Fruit fly (Drosophila melanogaster) whole organism, embryonic: Measurements from ENCODE around the gene Eip75B.
A peak's percentile ranks its signal among the peaks of the same experiment; 100 is the strongest.

ENCODE experiments used
- Bgb ChIP-seq: fragments of 200-800 bp; sonication (Bioruptor generic); IDR thresholded peaks from 2 replicates; pipeline ENCODE4 v1.3.6; 2022; ENCODE audit warnings: missing biosample characterization, missing genetic modification characterization; ENCODE audit not compliant: partially characterized antibody
- BtbVII ChIP-seq: fragments of 200-800 bp; sonication (Bioruptor generic); optimal IDR thresholded peaks from 3 replicates; lab custom pipeline; 2017; ENCODE audit warnings: missing biosample characterization, mild to moderate bottlenecking, missing genetic modification characterization
- Bteb2 ChIP-seq: fragments of 200-800 bp; sonication (Bioruptor generic); optimal IDR thresholded peaks from 2 replicates; lab custom pipeline; 2016; ENCODE audit warnings: missing biosample characterization, missing genetic modification characterization
- CG10267 ChIP-seq: fragments of 200-800 bp; sonication (Bioruptor generic); optimal IDR thresholded peaks from 2 replicates; lab custom pipeline; 2018; ENCODE audit warnings: missing biosample characterization, mild to moderate bottlenecking, missing genetic modification characterization, moderate library complexity
- CG10366 ChIP-seq: fragments of 200-800 bp; sonication (Bioruptor generic); IDR thresholded peaks from 2 replicates; pipeline ENCODE4 v1.3.6; 2022; ENCODE audit warnings: missing biosample characterization, missing genetic modification characterization
- CG12236 ChIP-seq: fragments of 200-800 bp; sonication (Bioruptor generic); optimal IDR thresholded peaks from 2 replicates; lab custom pipeline; 2016; ENCODE audit warnings: missing biosample characterization, missing genetic modification characterization
- CG12659 ChIP-seq: fragments of 200-800 bp; sonication (Bioruptor generic); optimal IDR thresholded peaks from 3 replicates; lab custom pipeline; 2017; ENCODE audit warnings: mild to moderate bottlenecking, missing biosample characterization, missing genetic modification reagents, missing genetic modification characterization
- CG13287 ChIP-seq: fragments of 200-800 bp; sonication (Bioruptor generic); IDR thresholded peaks from 2 replicates; pipeline ENCODE4 v1.3.6; 2022; ENCODE audit warnings: missing biosample characterization, missing genetic modification characterization; ENCODE audit not compliant: partially characterized antibody
- CG13624 ChIP-seq: fragments of 200-800 bp; sonication (Bioruptor generic); optimal IDR thresholded peaks from 2 replicates; lab custom pipeline; 2016; ENCODE audit warnings: missing biosample characterization, missing genetic modification characterization
- CG14710 ChIP-seq: fragments of 200-800 bp; sonication (Bioruptor generic); optimal IDR thresholded peaks from 3 replicates; lab custom pipeline; 2019; ENCODE audit warnings: missing biosample characterization, mild to moderate bottlenecking, missing genetic modification characterization, moderate library complexity
- CG15269 ChIP-seq: fragments of 200-800 bp; sonication (Bioruptor generic); optimal IDR thresholded peaks from 2 replicates; lab custom pipeline; 2018; ENCODE audit warnings: missing biosample characterization, mild to moderate bottlenecking, missing genetic modification characterization, moderate library complexity
- CG17385 ChIP-seq: fragments of 200-800 bp; sonication (Bioruptor generic); optimal IDR thresholded peaks from 3 replicates; lab custom pipeline; 2018; ENCODE audit warnings: missing biosample characterization, mild to moderate bottlenecking, missing genetic modification characterization
- CG18476 ChIP-seq: fragments of 200-800 bp; sonication (Bioruptor generic); optimal IDR thresholded peaks from 2 replicates; lab custom pipeline; 2016; ENCODE audit warnings: missing biosample characterization, mild to moderate bottlenecking, missing genetic modification characterization
- CG33213 ChIP-seq: fragments of 200-800 bp; sonication (Bioruptor generic); optimal IDR thresholded peaks from 3 replicates; lab custom pipeline; 2016; ENCODE audit warnings: missing biosample characterization, missing genetic modification characterization
- CG4617 ChIP-seq: fragments of 200-800 bp; sonication (Bioruptor generic); optimal IDR thresholded peaks from 3 replicates; lab custom pipeline; 2016; ENCODE audit warnings: missing biosample characterization, missing genetic modification characterization, borderline replicate concordance
- CG5180 ChIP-seq: fragments of 200-800 bp; sonication (Bioruptor generic); optimal IDR thresholded peaks from 3 replicates; lab custom pipeline; 2017; ENCODE audit warnings: missing biosample characterization, missing genetic modification characterization, mild to moderate bottlenecking, moderate library complexity, missing genetic modification reagents
- CG5953 ChIP-seq: fragments of 200-800 bp; sonication (Bioruptor generic); IDR thresholded peaks from 2 replicates; pipeline ENCODE4 v1.3.6; 2022; ENCODE audit warnings: missing biosample characterization, missing genetic modification characterization
- CG6272 ChIP-seq: fragments of 200-800 bp; sonication (Bioruptor generic); IDR thresholded peaks from 2 replicates; pipeline ENCODE4 v1.3.6; 2022; ENCODE audit warnings: missing biosample characterization, missing genetic modification characterization
- CG6791 ChIP-seq: fragments of 200-800 bp; sonication (Bioruptor generic); IDR thresholded peaks from 3 replicates; pipeline ENCODE4 v1.3.6; 2022; ENCODE audit warnings: missing biosample characterization, missing genetic modification characterization; ENCODE audit not compliant: partially characterized antibody
- CG6854 ChIP-seq: fragments of 200-800 bp; sonication (Bioruptor generic); optimal IDR thresholded peaks from 3 replicates; lab custom pipeline; 2017; ENCODE audit warnings: missing biosample characterization, mild to moderate bottlenecking, missing genetic modification characterization
- CG9932 ChIP-seq: fragments of 200-800 bp; sonication (Bioruptor generic); IDR thresholded peaks from 2 replicates; pipeline ENCODE4 v1.3.6; 2022; ENCODE audit warnings: missing biosample characterization, missing genetic modification characterization
- Doc3 ChIP-seq: fragments of 200-800 bp; sonication (Bioruptor generic); IDR thresholded peaks from 3 replicates; pipeline ENCODE4 v1.3.6; 2022; ENCODE audit warnings: missing biosample characterization, missing genetic modification characterization; ENCODE audit not compliant: partially characterized antibody
- E2f2 ChIP-seq: fragments of 200-800 bp; sonication (Bioruptor generic); IDR thresholded peaks from 2 replicates; pipeline ENCODE4 v1.3.6; 2022; ENCODE audit warnings: missing biosample characterization, missing genetic modification characterization
- Fer1 ChIP-seq: fragments of 200-800 bp; sonication (Bioruptor generic); optimal IDR thresholded peaks from 2 replicates; lab custom pipeline; 2017; ENCODE audit warnings: missing biosample characterization, mild to moderate bottlenecking, missing genetic modification characterization
- H2.0 ChIP-seq: fragments of 200-800 bp; sonication (Bioruptor generic); IDR thresholded peaks from 2 replicates; pipeline ENCODE4 v1.3.6; 2022; ENCODE audit warnings: missing biosample characterization, missing genetic modification characterization
- HLH54F ChIP-seq: fragments of 200-800 bp; sonication (Bioruptor generic); optimal IDR thresholded peaks from 3 replicates; lab custom pipeline; 2016; ENCODE audit warnings: missing biosample characterization, missing genetic modification characterization
- Hr51 ChIP-seq, 2 experiments: fragments of 200-800 bp; sonication (Bioruptor generic); optimal IDR thresholded peaks; 2 replicates in 1 of 2; 3 replicates in 1 of 2; lab custom pipeline; 2016 to 2018; ENCODE audit warnings: missing biosample characterization in 2 of 2, missing genetic modification characterization in 2 of 2, mild to moderate bottlenecking in 1 of 2, moderate library complexity in 1 of 2
- Max ChIP-seq: fragments of 200-800 bp; sonication (Bioruptor generic); optimal IDR thresholded peaks from 2 replicates; lab custom pipeline; 2016; ENCODE audit warnings: missing biosample characterization, mild to moderate bottlenecking, missing genetic modification characterization
- Pdp1 ChIP-seq, 2 experiments: fragments of 200-800 bp; sonication (Bioruptor generic); optimal IDR thresholded peaks; 3 replicates each; lab custom pipeline; 2016; ENCODE audit warnings: missing biosample characterization in 2 of 2, missing genetic modification characterization in 2 of 2, mild to moderate bottlenecking in 1 of 2, moderate library complexity in 1 of 2
- Scr ChIP-seq: fragments of 200-800 bp; sonication (Bioruptor generic); IDR thresholded peaks from 2 replicates; pipeline ENCODE4 v1.3.6; 2022; ENCODE audit warnings: missing biosample characterization, missing genetic modification characterization; ENCODE audit not compliant: partially characterized antibody
- Side ChIP-seq: fragments of 200-800 bp; sonication (Bioruptor generic); optimal IDR thresholded peaks from 2 replicates; lab custom pipeline; 2016; ENCODE audit warnings: missing biosample characterization, missing genetic modification characterization
- Sin3A ChIP-seq: fragments of >200 bp; optimal IDR thresholded peaks from 2 replicates; lab custom pipeline; 2018
- Sox100B ChIP-seq: fragments of 200-800 bp; sonication (Bioruptor generic); optimal IDR thresholded peaks from 3 replicates; lab custom pipeline; 2018; ENCODE audit warnings: missing biosample characterization, mild to moderate bottlenecking, missing genetic modification characterization
- Trl ChIP-seq, 3 experiments: fragments of >200 bp in 2 of 3; fragments of 200-800 bp in 1 of 3; sonication (Bioruptor generic) in 1 of 3; optimal IDR thresholded peaks; 2 replicates in 1 of 3; 3 replicates in 2 of 3; lab custom pipeline; 2016 to 2017; ENCODE audit warnings: missing biosample characterization in 1 of 3, missing genetic modification characterization in 1 of 3
- ac ChIP-seq: fragments of 200-800 bp; sonication (Bioruptor generic); optimal IDR thresholded peaks from 3 replicates; lab custom pipeline; 2017; ENCODE audit warnings: missing biosample characterization, mild to moderate bottlenecking, missing genetic modification characterization
- bowl ChIP-seq: fragments of 200-800 bp; sonication (Bioruptor generic); IDR thresholded peaks from 2 replicates; pipeline ENCODE4 v1.3.6; 2022; ENCODE audit warnings: missing biosample characterization, missing genetic modification characterization
- ci ChIP-seq: fragments of 200-800 bp; sonication (Bioruptor generic); IDR thresholded peaks from 3 replicates; pipeline ENCODE4 v1.3.6; 2022; ENCODE audit warnings: missing biosample characterization, missing genetic modification characterization
- crc ChIP-seq: fragments of 200-800 bp; sonication (Bioruptor generic); optimal IDR thresholded peaks from 2 replicates; lab custom pipeline; 2016; ENCODE audit warnings: missing biosample characterization, missing genetic modification characterization
- en ChIP-seq: fragments of 200-800 bp; sonication (Bioruptor generic); optimal IDR thresholded peaks from 2 replicates; lab custom pipeline; 2016; ENCODE audit warnings: missing biosample characterization, missing genetic modification characterization
- h ChIP-seq: fragments of >200 bp; optimal IDR thresholded peaks from 2 replicates; lab custom pipeline; 2017
- jumu ChIP-seq: fragments of 200-800 bp; sonication (Bioruptor generic); optimal IDR thresholded peaks from 3 replicates; lab custom pipeline; 2016; ENCODE audit warnings: missing biosample characterization, missing genetic modification characterization
- oc ChIP-seq: fragments of 200-800 bp; sonication (Bioruptor generic); optimal IDR thresholded peaks from 2 replicates; lab custom pipeline; 2018; ENCODE audit warnings: missing biosample characterization, mild to moderate bottlenecking, missing genetic modification characterization, moderate library complexity
- ranshi ChIP-seq: fragments of 200-800 bp; sonication (Bioruptor generic); IDR thresholded peaks from 2 replicates; pipeline ENCODE4 v1.3.6; 2022; ENCODE audit warnings: missing biosample characterization, missing genetic modification characterization
- scrt ChIP-seq: fragments of 200-800 bp; sonication (Bioruptor generic); optimal IDR thresholded peaks from 2 replicates; lab custom pipeline; 2018; ENCODE audit warnings: missing biosample characterization, mild to moderate bottlenecking, missing genetic modification characterization, moderate library complexity
- stc ChIP-seq: fragments of 200-800 bp; sonication (Bioruptor generic); IDR thresholded peaks from 2 replicates; pipeline ENCODE4 v1.3.6; 2022; ENCODE audit warnings: missing biosample characterization, missing genetic modification characterization
- twi ChIP-seq: fragments of 200-800 bp; optimal IDR thresholded peaks from 2 replicates; lab custom pipeline; 2019; ENCODE audit warnings: missing biosample characterization, mild to moderate bottlenecking, missing genetic modification characterization, moderate library complexity
- vnd ChIP-seq: fragments of 200-800 bp; sonication (Bioruptor generic); IDR thresholded peaks from 3 replicates; pipeline ENCODE4 v1.3.6; 2022; ENCODE audit warnings: missing biosample characterization, missing genetic modification characterization; ENCODE audit not compliant: partially characterized antibody
- vvl ChIP-seq: fragments of 200-800 bp; sonication (Bioruptor generic); IDR thresholded peaks from 2 replicates; pipeline ENCODE4 v1.3.6; 2022; ENCODE audit warnings: missing biosample characterization, missing genetic modification characterization
- zen2 ChIP-seq: fragments of 200-800 bp; sonication (Bioruptor generic); IDR thresholded peaks from 3 replicates; pipeline ENCODE4 v1.3.6; 2022; ENCODE audit warnings: missing biosample characterization, missing genetic modification characterization; ENCODE audit not compliant: partially characterized antibody
- zfh1 ChIP-seq: fragments of 200-800 bp; sonication (Bioruptor generic); IDR thresholded peaks from 3 replicates; pipeline ENCODE4 v1.3.6; 2022; ENCODE audit warnings: missing biosample characterization, missing genetic modification characterization

Gene Eip75B

dm6 chr3L:17912448-17912847 lies 152.0 kb downstream of the Eip75B start, which contains the start of gene CG5290 (continued):
- TF ChIP-seq en: no peak
- no peak for TF ChIP-seq scrt (GFP tag; lab: Kevin White, UChicago)
- TF ChIP-seq stc (GFP tag; lab: Robert Waterston, UW): no peak
- TF ChIP-seq CG4617 (GFP tag; lab: Kevin White, UChicago): peak; percentile 7
- TF ChIP-seq Side (GFP tag; lab: Kevin White, UChicago): no peak
- no peak for TF ChIP-seq h (lab: Kevin White, UChicago)
- peak; percentile 37 for TF ChIP-seq CG13624
- peak; percentile 48 for TF ChIP-seq Bgb (GFP tag; lab: Robert Waterston, UW)
- peak in 1 of 2 experiments; percentile 0 for TF ChIP-seq Hr51 (GFP tag; optimal IDR thresholded peaks at IDR 0.05; lab: Kevin White, UChicago)
- TF ChIP-seq Trl (optimal IDR thresholded peaks at IDR 0.05; lab: Kevin White, UChicago): no peak
- TF ChIP-seq Trl (GFP tag; optimal IDR thresholded peaks at IDR 0.05; lab: Kevin White, UChicago): peak; percentile 65
- no peak for TF ChIP-seq twi
- TF ChIP-seq crc (GFP tag; lab: Kevin White, UChicago): peak; percentile 13
- peak; percentile 54; the same call in 2 of the 3 replicates for TF ChIP-seq vnd (GFP tag; lab: Robert Waterston, UW)
- peak; percentile 19; the same call in 1 of the 3 replicates for TF ChIP-seq zen2
- no peak for TF ChIP-seq vvl (GFP tag; lab: Robert Waterston, UW)
- TF ChIP-seq Pdp1 (GFP tag; optimal IDR thresholded peaks at IDR 0.05; lab: Kevin White, UChicago): peak in 1 of 2 experiments; percentile 25
- no peak for TF ChIP-seq CG6272 (GFP tag; lab: Robert Waterston, UW)
- no peak for TF ChIP-seq ci
- TF ChIP-seq ranshi: no peak
- TF ChIP-seq Scr (GFP tag; lab: Robert Waterston, UW): peak; percentile 77
- TF ChIP-seq oc (tag; lab: Kevin White, UChicago): no peak
- peak; percentile 65 for TF ChIP-seq CG14710 (tag; lab: Kevin White, UChicago)
- TF ChIP-seq H2.0 (GFP tag; lab: Robert Waterston, UW): no peak
- TF ChIP-seq CG10267 (tag; lab: Kevin White, UChicago): peak; percentile 95
- no peak for TF ChIP-seq CG15269
- TF ChIP-seq Fer1: peak; percentile 6
- TF ChIP-seq HLH54F (GFP tag; lab: Kevin White, UChicago): peak; percentile 41
- TF ChIP-seq Max (GFP tag; lab: Kevin White, UChicago): no peak
- TF ChIP-seq CG33213 (GFP tag; lab: Kevin White, UChicago): peak; percentile 34
- peak; percentile 93 for TF ChIP-seq E2f2
- no peak for TF ChIP-seq zfh1 (GFP tag; lab: Robert Waterston, UW)
- peak; percentile 39 for TF ChIP-seq Bteb2 (GFP tag; lab: Kevin White, UChicago)
- peak; percentile 80 for TF ChIP-seq CG13287 (GFP tag; lab: Robert Waterston, UW)
- no peak for TF ChIP-seq bowl
- TF ChIP-seq CG6854: no peak
- no peak for TF ChIP-seq CG5180
- peak; percentile 24 for TF ChIP-seq CG12236 (GFP tag; lab: Kevin White, UChicago)
- TF ChIP-seq Sin3A (lab: Kevin White, UChicago): peak; percentile 4
- TF ChIP-seq Sox100B: peak; percentile 11
- TF ChIP-seq CG17385 (GFP tag; lab: Kevin White, UChicago): peak; percentile 2
- TF ChIP-seq ac (GFP tag; lab: Kevin White, UChicago): no peak
- no peak for TF ChIP-seq BtbVII (GFP tag; lab: Kevin White, UChicago)
- peak; percentile 46 for TF ChIP-seq CG12659
- TF ChIP-seq Doc3 (GFP tag; lab: Robert Waterston, UW): peak; percentile 75
- peak; percentile 27 for TF ChIP-seq jumu
- 0 out of 3 replicates have a peak, but pooled peaks have one; percentile 37 for TF ChIP-seq CG6791 (GFP tag; lab: Robert Waterston, UW)
- TF ChIP-seq CG5953: no peak
- TF ChIP-seq CG10366: no peak
- TF ChIP-seq CG18476: peak; percentile 14
- TF ChIP-seq CG9932: 0 out of 2 replicates have a peak, but pooled peaks have one; percentile 15
